Worm (Caenorhabditis elegans): ENCODE data around the gene F25B4.8.

- TF ChIP-seq ceh-9 (tag; optimal IDR thresholded peaks at IDR 0.05): no peak
- no peak for TF ChIP-seq tbx-2 (tag; optimal IDR thresholded peaks at IDR 0.05)
- no peak for TF ChIP-seq nhr-12 (tag; optimal IDR thresholded peaks at IDR 0.05)
- no peak for TF ChIP-seq ztf-4 (tag; optimal IDR thresholded peaks at IDR 0.05)
- TF ChIP-seq lin-39 (tag; optimal IDR thresholded peaks at IDR 0.05): no peak
- no peak for TF ChIP-seq ama-1 (optimal IDR thresholded peaks at IDR 0.05)
- TF ChIP-seq zag-1 (tag; optimal IDR thresholded peaks at IDR 0.05): no peak
- TF ChIP-seq nfya-1 (tag; optimal IDR thresholded peaks at IDR 0.05; ENCODE audit: insufficient read depth): no peak
Observed at ce11 chrV:5741237-5741636, 49.7 kb upstream of the F25B4.8 start.
